Fruit fly (Drosophila melanogaster) whole organism, larva: ENCODE results near the gene CG13625.

ENCODE experiments used
- noc ChIP-seq: fragments of 200-800 bp; sonication (Bioruptor generic); optimal IDR thresholded peaks from 3 replicates; lab custom pipeline; 2019; ENCODE audit warnings: missing biosample characterization, mild to moderate bottlenecking, missing genetic modification characterization, moderate library complexity

The CG13625 gene

DNA sequence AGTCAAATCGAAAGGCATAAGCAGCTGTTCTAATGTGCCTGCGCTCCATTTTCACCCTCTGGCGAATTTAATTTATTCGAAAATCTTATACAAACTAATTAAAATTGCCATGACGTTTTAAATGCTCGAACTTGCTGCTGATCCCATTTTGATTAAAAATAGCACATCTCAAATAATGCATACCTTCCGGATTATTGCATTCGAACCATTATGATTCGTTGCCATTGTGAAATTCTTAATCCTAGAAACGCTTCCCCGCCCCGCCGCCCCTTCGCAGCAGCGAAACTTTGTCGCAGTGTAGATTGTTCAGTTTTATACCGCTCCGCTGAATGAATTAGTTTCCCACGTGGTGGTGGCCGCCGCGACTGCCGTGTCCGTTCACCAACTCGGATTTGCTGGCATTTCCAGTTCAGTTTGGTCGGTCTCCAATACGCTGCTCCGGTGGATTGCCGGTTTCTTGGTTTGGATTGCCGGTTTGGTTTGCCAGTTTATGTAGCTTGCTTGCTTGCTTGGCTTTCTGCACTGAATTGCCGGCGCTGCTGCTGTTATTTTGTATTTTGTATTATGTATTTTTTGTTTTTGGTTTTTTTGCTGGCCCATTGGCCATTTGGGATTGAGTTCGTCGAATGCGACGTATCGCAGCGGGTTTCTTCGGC, 13.7 kb upstream of the CG13625 start:
- no peak for TF ChIP-seq noc (tag; lab: Kevin White, UChicago)

DNA sequence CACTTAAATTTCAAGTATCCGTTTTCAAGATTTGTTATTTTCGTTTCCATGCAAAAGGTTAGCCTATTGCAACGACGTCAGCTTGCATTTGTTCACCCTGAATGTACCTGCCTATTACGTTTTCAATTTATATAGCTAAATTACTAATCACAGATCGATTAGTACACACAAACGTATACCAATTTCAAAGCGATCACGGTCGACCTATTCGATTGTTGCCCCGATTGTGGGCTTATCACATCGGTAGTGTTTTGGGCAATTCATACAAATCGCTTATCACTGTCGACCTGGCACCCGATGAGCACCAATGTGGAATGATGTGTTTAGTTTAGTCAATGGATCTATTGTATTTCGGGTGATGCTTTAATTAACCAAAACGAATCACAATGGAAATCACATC, 11.9 kb upstream of the CG13625 start:
- TF ChIP-seq noc (tag; lab: Kevin White, UChicago) = no peak

- TF ChIP-seq noc (tag; lab: Kevin White, UChicago) = no peak
Observed at dm6 chr3R:24595330-24596114, 10.6 kb upstream of the CG13625 start.

DNA sequence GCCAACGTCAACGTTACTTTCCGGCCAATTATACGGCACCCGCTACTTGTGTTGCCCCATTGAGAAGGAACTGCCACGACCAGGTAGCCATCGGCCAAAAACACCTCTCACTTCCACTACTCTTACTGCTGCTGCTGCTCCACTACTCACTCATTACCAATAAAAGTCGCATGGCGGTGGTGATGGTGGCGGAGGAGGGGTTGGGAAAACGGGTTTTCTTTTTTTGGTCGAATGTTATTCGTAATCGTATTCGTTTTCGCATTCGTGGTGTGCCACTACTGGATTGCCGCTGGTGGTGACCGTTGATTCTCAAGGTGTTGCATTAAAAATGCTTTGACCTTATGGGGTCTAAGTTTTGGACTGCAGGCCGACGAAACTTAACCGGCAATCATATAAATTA, 8.8 kb upstream of the CG13625 start:
- no peak for TF ChIP-seq noc (tag; lab: Kevin White, UChicago)

- TF ChIP-seq noc (tag; lab: Kevin White, UChicago) = no peak
Observed at dm6 chr3R:24590276-24590675, 5.3 kb upstream of the CG13625 start.

dm6 chr3R:24588829-24589638, 4.1 kb upstream of the CG13625 start:
- no peak for TF ChIP-seq noc (tag; lab: Kevin White, UChicago)

- TF ChIP-seq noc (tag; lab: Kevin White, UChicago) = peak; percentile 1
Observed at dm6 chr3R:24586453-24586886, 1.5 kb upstream of the CG13625 start.

dm6 chr3R:24582669-24582995, 2.3 kb downstream of the CG13625 start, which contains the start of gene REPTOR:
Gene REPTOR, minus strand, starts transcription at chr3R:24582864.
- TF ChIP-seq noc (tag; lab: Kevin White, UChicago) = peak; percentile 30

- TF ChIP-seq noc (tag; lab: Kevin White, UChicago) = no peak
Observed at dm6 chr3R:24581891-24582668, 2.9 kb downstream of the CG13625 start.

dm6 chr3R:24580963-24581277, 4.0 kb downstream of the CG13625 start:
- no peak for TF ChIP-seq noc (tag; lab: Kevin White, UChicago)

- TF ChIP-seq noc (tag; lab: Kevin White, UChicago) = no peak
Observed at dm6 chr3R:24580067-24580962, 4.6 kb downstream of the CG13625 start.

DNA sequence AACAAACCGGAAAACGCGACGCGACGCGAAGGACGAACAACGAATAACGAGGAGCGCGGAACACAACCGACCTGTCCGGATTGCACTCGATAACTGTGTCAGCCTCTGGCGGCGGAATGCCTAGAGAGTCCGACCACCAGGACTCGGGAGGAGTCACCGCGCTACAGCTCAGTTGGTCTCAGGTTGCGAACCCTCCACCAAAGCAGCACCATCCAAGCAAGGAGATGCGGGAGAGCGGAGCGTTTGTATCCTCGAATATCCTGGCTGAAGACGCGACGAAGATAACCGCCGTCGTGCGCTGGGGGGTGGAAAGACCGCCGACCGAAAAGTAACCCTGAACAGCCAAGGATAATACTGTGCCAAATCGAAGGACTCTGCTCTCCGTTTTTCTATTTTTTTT, 7.6 kb downstream of the CG13625 start:
- no peak for TF ChIP-seq noc (tag; lab: Kevin White, UChicago)

DNA sequence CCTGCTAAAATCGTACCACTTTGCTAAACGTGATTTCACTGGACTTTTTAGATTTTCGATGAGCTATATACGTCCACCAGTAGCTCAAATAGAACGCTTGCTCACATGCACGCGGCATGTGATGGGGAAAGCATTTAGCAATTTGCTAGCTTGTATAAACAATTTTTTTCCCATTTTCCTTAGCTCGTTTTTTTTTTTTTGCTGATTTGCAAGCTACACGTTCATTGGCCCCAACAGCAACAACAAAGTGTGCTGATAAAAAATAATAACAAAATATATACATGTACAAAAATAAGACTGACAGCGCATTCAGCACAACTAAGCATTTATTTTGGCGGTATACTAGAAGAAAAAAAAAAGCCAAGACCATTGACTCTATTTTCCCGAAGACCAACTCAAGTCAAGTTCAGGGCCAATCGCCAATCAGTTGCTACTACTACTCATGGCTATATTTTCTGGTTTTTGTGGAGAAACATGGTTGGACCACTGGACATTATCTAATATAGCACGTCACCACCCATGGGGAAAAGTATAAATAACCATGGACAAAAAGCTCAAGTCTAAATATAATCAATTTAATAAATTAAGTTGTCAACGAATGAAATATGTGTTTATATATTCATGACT, 9.1 kb downstream of the CG13625 start:
- peak; percentile 46 for TF ChIP-seq noc (tag; lab: Kevin White, UChicago)

DNA sequence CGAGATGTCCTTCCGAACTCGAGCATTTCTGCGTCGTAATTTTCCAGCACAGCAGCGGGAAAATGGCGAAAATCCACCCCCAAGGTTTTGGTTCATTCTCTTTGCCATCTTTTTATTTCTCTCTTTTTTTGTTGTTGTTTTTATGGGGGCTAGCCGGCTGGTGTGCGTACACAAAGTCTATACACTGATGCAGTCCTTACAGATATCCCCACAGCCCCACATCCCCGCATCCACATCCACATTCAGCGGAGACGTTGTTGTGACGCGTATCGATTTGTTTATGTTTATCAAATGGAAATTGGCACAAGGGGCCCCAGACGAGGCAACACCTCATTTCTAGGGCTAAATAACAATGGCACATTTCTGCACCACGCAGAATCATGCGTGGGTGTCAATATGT, 9.9 kb downstream of the CG13625 start:
- TF ChIP-seq noc (tag; lab: Kevin White, UChicago) = no peak
